Worm (Caenorhabditis elegans) whole organism, late embryonic: ENCODE measurements around the gene cth-2.

Source experiments
- C08G9.2 ChIP-seq: sonication (generic microtip); optimal IDR thresholded peaks from 2 replicates; lab custom pipeline; 2016; ENCODE audit warnings: mild to moderate bottlenecking, missing genetic modification characterization, moderate library complexity, missing compliant biosample characterization
- F13H6.1 ChIP-seq: sonication (generic microtip); optimal IDR thresholded peaks from 2 replicates; lab custom pipeline; 2016; ENCODE audit warnings: missing genetic modification characterization, missing compliant biosample characterization
- K02D7.2 ChIP-seq: sonication (generic microtip); optimal IDR thresholded peaks from 2 replicates; lab custom pipeline; 2017; ENCODE audit warnings: mild to moderate bottlenecking, missing genetic modification characterization, missing compliant biosample characterization
- K09A11.1 ChIP-seq: sonication (generic microtip); optimal IDR thresholded peaks from 2 replicates; lab custom pipeline; 2017; ENCODE audit warnings: antibody characterized with exemption, mild to moderate bottlenecking, missing genetic modification characterization, missing compliant biosample characterization; ENCODE audit not compliant: insufficient read depth
- T23F11.4 ChIP-seq: fragments of 200-800 bp; sonication (Bioruptor generic); optimal IDR thresholded peaks from 2 replicates; lab custom pipeline; 2018; ENCODE audit warnings: mild to moderate bottlenecking, missing genetic modification characterization, missing compliant biosample characterization
- Y22D7AL.16 ChIP-seq: sonication (generic microtip); optimal IDR thresholded peaks from 2 replicates; lab custom pipeline; 2016; ENCODE audit warnings: missing genetic modification characterization, missing compliant biosample characterization
- ahr-1 ChIP-seq: sonication (generic microtip); optimal IDR thresholded peaks from 2 replicates; lab custom pipeline; 2016; ENCODE audit warnings: missing genetic modification characterization, missing compliant biosample characterization
- ceh-14 ChIP-seq: sonication (generic microtip); optimal IDR thresholded peaks from 2 replicates; lab custom pipeline; 2016; ENCODE audit warnings: missing genotype, missing genetic modification characterization, missing compliant biosample characterization
- ceh-18 ChIP-seq: sonication (generic microtip); optimal IDR thresholded peaks from 2 replicates; lab custom pipeline; 2016; ENCODE audit warnings: missing genetic modification characterization, missing compliant biosample characterization
- ceh-2 ChIP-seq: sonication (generic microtip); optimal IDR thresholded peaks from 2 replicates; lab custom pipeline; 2016; ENCODE audit warnings: missing genotype, missing genetic modification characterization, missing compliant biosample characterization
- ceh-22 ChIP-seq: sonication (generic microtip); optimal IDR thresholded peaks from 2 replicates; lab custom pipeline; 2017; ENCODE audit warnings: missing biosample characterization, missing genetic modification characterization
- ceh-24 ChIP-seq: sonication (generic microtip); optimal IDR thresholded peaks from 2 replicates; lab custom pipeline; 2016; ENCODE audit warnings: mild to moderate bottlenecking, missing genetic modification characterization, missing compliant biosample characterization
- ceh-31 ChIP-seq: sonication (generic microtip); optimal IDR thresholded peaks from 2 replicates; lab custom pipeline; 2016; ENCODE audit warnings: missing genetic modification characterization, missing compliant biosample characterization
- ceh-45 ChIP-seq: fragments of 200-800 bp; sonication (Bioruptor generic); IDR thresholded peaks from 2 replicates; pipeline ENCODE4 v1.3.6; 2022; ENCODE audit warnings: missing genetic modification reagents, missing genetic modification characterization, missing compliant biosample characterization
- ceh-6 ChIP-seq: fragments of 200-800 bp; sonication (Bioruptor generic); optimal IDR thresholded peaks from 2 replicates; lab custom pipeline; 2018; ENCODE audit warnings: mild to moderate bottlenecking, missing genetic modification characterization, missing compliant biosample characterization
- elt-2 ChIP-seq: sonication (generic microtip); optimal IDR thresholded peaks from 2 replicates; lab custom pipeline; 2016; ENCODE audit warnings: missing genetic modification reagents, missing genetic modification characterization, missing compliant biosample characterization
- elt-4 ChIP-seq: sonication (generic microtip); optimal IDR thresholded peaks from 2 replicates; lab custom pipeline; 2016; ENCODE audit warnings: missing genetic modification characterization, missing compliant biosample characterization
- ets-4 ChIP-seq: sonication (generic microtip); optimal IDR thresholded peaks from 2 replicates; lab custom pipeline; 2016; ENCODE audit warnings: missing genetic modification characterization, missing compliant biosample characterization
- eyg-1 ChIP-seq: sonication (generic microtip); optimal IDR thresholded peaks from 2 replicates; lab custom pipeline; 2016; ENCODE audit warnings: missing genotype, missing genetic modification characterization, missing compliant biosample characterization
- fax-1 ChIP-seq: sonication (generic microtip); optimal IDR thresholded peaks from 2 replicates; lab custom pipeline; 2016; ENCODE audit warnings: missing genotype, missing genetic modification characterization, missing compliant biosample characterization
- fkh-6 ChIP-seq: sonication (generic microtip); optimal IDR thresholded peaks from 2 replicates; lab custom pipeline; 2016; ENCODE audit warnings: missing genetic modification characterization, missing compliant biosample characterization
- gmeb-2 ChIP-seq: sonication (generic microtip); optimal IDR thresholded peaks from 2 replicates; lab custom pipeline; 2016; ENCODE audit warnings: missing genetic modification characterization, inconsistent platforms, missing compliant biosample characterization
- hlh-13 ChIP-seq: fragments of 200-800 bp; sonication (Bioruptor generic); optimal IDR thresholded peaks from 2 replicates; lab custom pipeline; 2018; ENCODE audit warnings: mild to moderate bottlenecking, missing genetic modification characterization, missing compliant biosample characterization
- hlh-15 ChIP-seq: sonication (generic microtip); optimal IDR thresholded peaks from 2 replicates; lab custom pipeline; 2016; ENCODE audit warnings: missing genetic modification characterization, missing compliant biosample characterization
- hlh-30 ChIP-seq: sonication (generic microtip); optimal IDR thresholded peaks from 2 replicates; lab custom pipeline; 2017; ENCODE audit warnings: antibody characterized with exemption, missing genetic modification characterization, missing compliant biosample characterization; ENCODE audit not compliant: insufficient read depth
- hlh-8 ChIP-seq: sonication (generic microtip); optimal IDR thresholded peaks from 2 replicates; lab custom pipeline; 2016; ENCODE audit warnings: missing genotype, missing genetic modification characterization, missing compliant biosample characterization
- lin-11 ChIP-seq: fragments of 200-800 bp; sonication (Bioruptor generic); optimal IDR thresholded peaks from 2 replicates; lab custom pipeline; 2018; ENCODE audit warnings: mild to moderate bottlenecking, missing genetic modification characterization, missing compliant biosample characterization
- mec-3 ChIP-seq: sonication (generic microtip); optimal IDR thresholded peaks from 2 replicates; lab custom pipeline; 2016; ENCODE audit warnings: borderline replicate concordance, missing genetic modification characterization, missing compliant biosample characterization
- nfya-1 ChIP-seq: sonication (generic microtip); optimal IDR thresholded peaks from 2 replicates; lab custom pipeline; 2017; ENCODE audit warnings: missing genetic modification characterization, mild to moderate bottlenecking, missing compliant biosample characterization, antibody characterized with exemption, moderate library complexity
- nhr-232 ChIP-seq: sonication (generic microtip); optimal IDR thresholded peaks from 2 replicates; lab custom pipeline; 2016; ENCODE audit warnings: missing genetic modification characterization, missing compliant biosample characterization
- npax-4 ChIP-seq: sonication (generic microtip); optimal IDR thresholded peaks from 2 replicates; lab custom pipeline; 2016; ENCODE audit warnings: missing genetic modification characterization, missing compliant biosample characterization
- odd-2 ChIP-seq: sonication (generic microtip); optimal IDR thresholded peaks from 2 replicates; lab custom pipeline; 2017; ENCODE audit warnings: antibody characterized with exemption, mild to moderate bottlenecking, missing genetic modification characterization, missing compliant biosample characterization
- pag-3 ChIP-seq: sonication (generic microtip); optimal IDR thresholded peaks from 2 replicates; lab custom pipeline; 2016; ENCODE audit warnings: missing compliant biosample characterization, missing genetic modification characterization, borderline replicate concordance
- pha-2 ChIP-seq: sonication (generic microtip); optimal IDR thresholded peaks from 2 replicates; lab custom pipeline; 2017; ENCODE audit warnings: mild to moderate bottlenecking, missing genetic modification characterization, missing compliant biosample characterization
- pqm-1 ChIP-seq: sonication (generic microtip); optimal IDR thresholded peaks from 2 replicates; lab custom pipeline; 2016; ENCODE audit warnings: missing genetic modification characterization, missing compliant biosample characterization
- pros-1 ChIP-seq: fragments of 150-350 bp; optimal IDR thresholded peaks from 2 replicates; lab custom pipeline; 2014; ENCODE audit warnings: missing biosample characterization, missing genetic modification reagents, missing genetic modification characterization
- sox-2 ChIP-seq: fragments of 200-800 bp; sonication (Bioruptor generic); IDR thresholded peaks from 2 replicates; pipeline ENCODE4 v1.3.6; 2022; ENCODE audit warnings: missing genetic modification reagents, missing genetic modification characterization, missing compliant biosample characterization
- syd-9 ChIP-seq: sonication (generic microtip); optimal IDR thresholded peaks from 2 replicates; lab custom pipeline; 2016; ENCODE audit warnings: mild to moderate bottlenecking, missing genetic modification characterization, moderate library complexity, missing compliant biosample characterization
- tbx-7 ChIP-seq: sonication (generic microtip); optimal IDR thresholded peaks from 2 replicates; lab custom pipeline; 2016; ENCODE audit warnings: missing genotype, missing genetic modification characterization, missing compliant biosample characterization
- unc-42 ChIP-seq: sonication (generic microtip); optimal IDR thresholded peaks from 2 replicates; lab custom pipeline; 2016; ENCODE audit warnings: missing genotype, missing genetic modification characterization, missing compliant biosample characterization
- unc-55 ChIP-seq: sonication (generic microtip); optimal IDR thresholded peaks from 2 replicates; lab custom pipeline; 2017; ENCODE audit warnings: missing biosample characterization, missing genetic modification reagents, missing genetic modification characterization
- unc-86 ChIP-seq: sonication (generic microtip); optimal IDR thresholded peaks from 2 replicates; lab custom pipeline; 2016; ENCODE audit warnings: missing genetic modification characterization, missing compliant biosample characterization
- zip-5 ChIP-seq: sonication (generic microtip); optimal IDR thresholded peaks from 2 replicates; lab custom pipeline; 2016; ENCODE audit warnings: missing genetic modification characterization, missing compliant biosample characterization
- ztf-16 ChIP-seq: sonication (generic microtip); optimal IDR thresholded peaks from 2 replicates; lab custom pipeline; 2017; ENCODE audit warnings: missing genetic modification characterization, missing compliant biosample characterization

Gene cth-2

DNA sequence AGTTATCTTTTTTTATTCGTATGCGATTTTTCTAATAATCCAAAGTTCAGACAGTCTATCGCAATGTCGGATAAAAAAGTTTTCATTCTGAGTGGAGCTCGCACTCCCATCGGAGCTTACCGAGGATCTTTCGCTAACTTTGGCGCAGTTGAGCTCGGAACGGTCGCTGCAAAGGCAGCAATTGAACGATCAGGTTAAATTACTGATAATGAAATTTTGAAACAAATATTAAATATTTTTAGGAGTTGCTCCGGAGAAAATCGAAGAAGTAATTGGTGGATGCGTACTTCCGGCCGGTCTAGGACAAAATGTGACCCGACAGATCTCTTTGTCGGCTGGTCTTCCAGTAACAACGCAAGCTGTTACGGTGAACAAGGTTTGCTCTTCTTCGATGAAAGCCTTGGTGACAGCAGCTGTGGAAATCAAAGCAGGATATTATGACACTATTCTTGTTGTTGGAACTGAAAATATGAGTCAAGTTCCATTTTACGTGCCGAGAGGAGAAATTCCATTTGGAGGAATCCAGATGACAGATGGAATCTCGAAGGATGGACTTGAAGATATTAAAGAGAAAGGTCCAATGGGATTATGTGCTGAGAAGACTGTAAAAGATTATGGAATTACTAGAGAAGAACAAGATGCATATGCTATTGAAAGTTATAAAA is 17.9 kb upstream of the cth-2 start, which contains the start of gene T02G5.7:
T02G5.7 (plus strand) TSS at position 51 of the 665 bp plus-strand sequence.
- TF ChIP-seq fax-1 (tag; lab: Kevin White, UChicago) (no peak), ceh-18 (tag; lab: Kevin White, UChicago) (no peak), hlh-15 (tag; lab: Kevin White, UChicago) (no peak), ceh-24 (tag; lab: Kevin White, UChicago) (no peak), ceh-14 (tag; lab: Kevin White, UChicago) (no peak), pros-1 (tag; lab: Kevin White, UChicago) (no peak), sox-2 (GFP tag; lab: Robert Waterston, UW) (no peak), ztf-16 (tag; lab: Kevin White, UChicago) (no peak), npax-4 (tag; lab: Kevin White, UChicago) (no peak), ahr-1 (tag; lab: Kevin White, UChicago) (no peak), eyg-1 (tag; lab: Kevin White, UChicago) (no peak), hlh-13 (GFP tag; lab: Kevin White, UChicago) (no peak)

DNA sequence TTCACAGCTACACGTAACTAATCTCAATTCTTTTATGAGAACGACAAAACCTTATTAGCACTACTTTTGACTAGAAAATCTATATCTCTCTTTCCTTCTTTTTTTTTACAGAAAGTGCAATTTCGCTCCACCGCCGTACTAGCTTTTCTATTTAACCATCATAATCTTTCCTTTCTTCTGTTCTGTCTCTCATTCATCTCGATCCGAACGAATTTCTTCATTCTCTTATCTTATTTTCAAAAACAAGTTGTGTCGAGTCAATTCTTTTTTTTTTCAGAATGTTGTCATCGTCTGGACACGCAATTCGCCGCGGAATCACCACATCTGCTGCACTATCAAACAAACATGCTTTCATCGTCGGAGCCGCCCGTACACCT is 15.8 kb upstream of the cth-2 start, which contains the start of gene kat-1:
kat-1 (plus strand) TSS at position 278 of the 377 bp plus-strand sequence.
- no peak for TF ChIP-seq odd-2 (tag; lab: Kevin White, UChicago)
- no peak for TF ChIP-seq unc-86
- TF ChIP-seq elt-4 = no peak
- TF ChIP-seq ceh-31 (tag; lab: Kevin White, UChicago) = no peak
- TF ChIP-seq ceh-24 (tag; lab: Kevin White, UChicago) = no peak
- TF ChIP-seq gmeb-2 (tag; lab: Kevin White, UChicago) = no peak
- no peak for TF ChIP-seq pag-3 (tag; lab: Kevin White, UChicago)

- no peak for TF ChIP-seq K09A11.1
- no peak for TF ChIP-seq eyg-1 (tag; lab: Kevin White, UChicago)
- TF ChIP-seq zip-5 = peak; percentile 89
- TF ChIP-seq pag-3 (tag; lab: Kevin White, UChicago) = no peak
- TF ChIP-seq unc-42 (tag; lab: Kevin White, UChicago) = peak; percentile 93
- TF ChIP-seq hlh-15 (tag; lab: Kevin White, UChicago) = peak; percentile 17
- peak; percentile 61 for TF ChIP-seq F13H6.1 (tag; lab: Kevin White, UChicago)
- peak; percentile 39 for TF ChIP-seq nfya-1 (tag; lab: Kevin White, UChicago)
- no peak for TF ChIP-seq pha-2 (tag; lab: Kevin White, UChicago)
- no peak for TF ChIP-seq sox-2 (GFP tag; lab: Robert Waterston, UW)
- TF ChIP-seq C08G9.2 (tag; lab: Kevin White, UChicago) = peak; percentile 87
- no peak for TF ChIP-seq pqm-1
- TF ChIP-seq unc-55 (GFP tag; lab: Kevin White, UChicago) = no peak
- TF ChIP-seq ceh-45 (GFP tag; lab: Robert Waterston, UW) = no peak
- TF ChIP-seq ceh-2 = peak; percentile 84
- TF ChIP-seq tbx-7 = peak; percentile 81
- peak; percentile 82 for TF ChIP-seq elt-2 (tag; lab: Kevin White, UChicago)
- TF ChIP-seq ahr-1 (tag; lab: Kevin White, UChicago) = peak; percentile 69
- peak; percentile 65 for TF ChIP-seq ceh-14 (tag; lab: Kevin White, UChicago)
- no peak for TF ChIP-seq mec-3 (tag; lab: Kevin White, UChicago)
- peak; percentile 51 for TF ChIP-seq syd-9
- TF ChIP-seq ets-4 (tag; lab: Kevin White, UChicago) = peak; percentile 84
- TF ChIP-seq fkh-6 (tag; lab: Kevin White, UChicago) = peak; percentile 7
- TF ChIP-seq K02D7.2 (tag; lab: Kevin White, UChicago) = no peak
- TF ChIP-seq fax-1 (tag; lab: Kevin White, UChicago) = peak; percentile 83
- no peak for TF ChIP-seq hlh-30
- no peak for TF ChIP-seq ceh-22 (tag; lab: Kevin White, UChicago)
- TF ChIP-seq T23F11.4 (GFP tag; lab: Kevin White, UChicago) = no peak
- no peak for TF ChIP-seq nhr-232 (tag; lab: Kevin White, UChicago)
- peak; percentile 59 for TF ChIP-seq hlh-8 (tag; lab: Kevin White, UChicago)
- TF ChIP-seq Y22D7AL.16 (tag; lab: Kevin White, UChicago) = no peak
- TF ChIP-seq lin-11 (tag; lab: Kevin White, UChicago) = no peak
- no peak for TF ChIP-seq ceh-6 (GFP tag; lab: Kevin White, UChicago)
- TF ChIP-seq odd-2 (tag; lab: Kevin White, UChicago) = no peak
Measured at ce11 chrII:7072590-7073536, 15.1 kb upstream of the cth-2 start.
